Fruit fly (Drosophila melanogaster) whole organism, embryonic: ENCODE data around the gene CG12948.
A peak's percentile ranks its signal among the peaks of the same experiment; 100 is the strongest.

Experiments
- Asciz ChIP-seq: fragments of 200-800 bp; sonication (Bioruptor generic); optimal IDR thresholded peaks from 2 replicates; lab custom pipeline; 2017; ENCODE audit warnings: missing biosample characterization, mild to moderate bottlenecking, missing genetic modification characterization, missing genetic modification reagents
- Bgb ChIP-seq: fragments of 200-800 bp; sonication (Bioruptor generic); IDR thresholded peaks from 2 replicates; pipeline ENCODE4 v1.3.6; 2022; ENCODE audit warnings: missing biosample characterization, missing genetic modification characterization; ENCODE audit not compliant: partially characterized antibody
- CG10321 ChIP-seq: fragments of 200-800 bp; sonication (Bioruptor generic); IDR thresholded peaks from 2 replicates; pipeline ENCODE4 v1.3.6; 2022; ENCODE audit warnings: missing biosample characterization, missing genetic modification characterization
- CG11247 ChIP-seq: fragments of 200-800 bp; sonication (Bioruptor generic); IDR thresholded peaks from 2 replicates; pipeline ENCODE4 v1.3.6; 2022; ENCODE audit warnings: missing biosample characterization, missing genetic modification characterization
- CG12942 ChIP-seq: fragments of 200-800 bp; sonication (Bioruptor generic); optimal IDR thresholded peaks from 3 replicates; lab custom pipeline; 2016; ENCODE audit warnings: missing biosample characterization, missing genetic modification characterization
- CG14667 ChIP-seq: fragments of 200-800 bp; sonication (Bioruptor generic); IDR thresholded peaks from 2 replicates; pipeline ENCODE4 v1.3.6; 2022; ENCODE audit warnings: missing biosample characterization, missing genetic modification characterization
- CG16813 ChIP-seq: fragments of 200-800 bp; sonication (Bioruptor generic); IDR thresholded peaks from 3 replicates; pipeline ENCODE4 v1.3.6; 2022; ENCODE audit warnings: missing biosample characterization, missing genetic modification characterization; ENCODE audit not compliant: partially characterized antibody
- CG16863 ChIP-seq: fragments of 200-800 bp; sonication (Bioruptor generic); optimal IDR thresholded peaks from 3 replicates; lab custom pipeline; 2016; ENCODE audit warnings: missing biosample characterization, missing genetic modification characterization
- CG1792 ChIP-seq: fragments of 200-800 bp; sonication (Bioruptor generic); optimal IDR thresholded peaks from 2 replicates; lab custom pipeline; 2016; ENCODE audit warnings: missing biosample characterization, missing genetic modification characterization
- CG18262 ChIP-seq: fragments of 200-800 bp; optimal IDR thresholded peaks from 3 replicates; lab custom pipeline; 2019; ENCODE audit warnings: missing biosample characterization, mild to moderate bottlenecking, missing genetic modification characterization, moderate library complexity
- CG18599 ChIP-seq: fragments of 200-800 bp; sonication (Bioruptor generic); optimal IDR thresholded peaks from 3 replicates; lab custom pipeline; 2017; ENCODE audit warnings: missing biosample characterization, missing genetic modification characterization, mild to moderate bottlenecking, moderate library complexity, missing genetic modification reagents
- CG2120 ChIP-seq: fragments of 200-800 bp; sonication (Bioruptor generic); optimal IDR thresholded peaks from 3 replicates; lab custom pipeline; 2016; ENCODE audit warnings: missing biosample characterization, missing genetic modification characterization
- CG2129 ChIP-seq: fragments of 200-800 bp; sonication (Bioruptor generic); IDR thresholded peaks from 2 replicates; pipeline ENCODE4 v1.3.6; 2022; ENCODE audit warnings: missing biosample characterization, missing genetic modification characterization; ENCODE audit not compliant: partially characterized antibody
- CG2678 ChIP-seq: fragments of 200-800 bp; sonication (Bioruptor generic); optimal IDR thresholded peaks from 3 replicates; lab custom pipeline; 2019; ENCODE audit warnings: missing biosample characterization, mild to moderate bottlenecking, missing genetic modification characterization, moderate library complexity
- CG2889 ChIP-seq: fragments of 200-800 bp; sonication (Bioruptor generic); IDR thresholded peaks from 3 replicates; pipeline ENCODE4 v1.3.6; 2022; ENCODE audit warnings: missing biosample characterization, missing genetic modification characterization
- CG32772 ChIP-seq: fragments of 200-800 bp; sonication (Bioruptor generic); IDR thresholded peaks from 2 replicates; pipeline ENCODE4 v1.3.6; 2022; ENCODE audit warnings: missing biosample characterization, missing genetic modification characterization
- CG3407 ChIP-seq: fragments of 200-800 bp; sonication (Bioruptor generic); optimal IDR thresholded peaks from 2 replicates; lab custom pipeline; 2018; ENCODE audit warnings: missing biosample characterization, mild to moderate bottlenecking, missing genetic modification characterization
- CG3847 ChIP-seq: fragments of 200-800 bp; sonication (Bioruptor generic); IDR thresholded peaks from 2 replicates; pipeline ENCODE4 v1.3.6; 2022; ENCODE audit warnings: missing biosample characterization, missing genetic modification characterization
- CG4360 ChIP-seq: fragments of 200-800 bp; sonication (Bioruptor generic); IDR thresholded peaks from 2 replicates; pipeline ENCODE4 v1.3.6; 2022; ENCODE audit warnings: missing biosample characterization, missing genetic modification characterization
- CG6813 ChIP-seq: fragments of 200-800 bp; sonication (Bioruptor generic); optimal IDR thresholded peaks from 2 replicates; lab custom pipeline; 2017; ENCODE audit warnings: missing biosample characterization, missing genetic modification characterization, mild to moderate bottlenecking, moderate library complexity, missing genetic modification reagents
- CG7357 ChIP-seq: fragments of 200-800 bp; sonication (Bioruptor generic); IDR thresholded peaks from 3 replicates; pipeline ENCODE4 v1.3.6; 2022; ENCODE audit warnings: missing biosample characterization, missing genetic modification characterization
- CG9437 ChIP-seq: fragments of 200-800 bp; sonication (Bioruptor generic); optimal IDR thresholded peaks from 2 replicates; lab custom pipeline; 2018; ENCODE audit warnings: missing biosample characterization, mild to moderate bottlenecking, missing genetic modification characterization
- CkIIα-i1 ChIP-seq: fragments of 200-800 bp; sonication (Bioruptor generic); IDR thresholded peaks from 2 replicates; pipeline ENCODE4 v1.3.6; 2022; ENCODE audit warnings: missing biosample characterization, missing genetic modification characterization
- ERR ChIP-seq: fragments of 200-800 bp; sonication (Bioruptor generic); optimal IDR thresholded peaks from 2 replicates; lab custom pipeline; 2016; ENCODE audit warnings: missing biosample characterization, missing genetic modification characterization
- Gsc ChIP-seq: fragments of 200-800 bp; sonication (Bioruptor generic); IDR thresholded peaks from 2 replicates; pipeline ENCODE4 v1.3.6; 2022; ENCODE audit warnings: missing biosample characterization, missing genetic modification characterization
- HmgD ChIP-seq: fragments of 200-800 bp; sonication (Bioruptor generic); optimal IDR thresholded peaks from 3 replicates; lab custom pipeline; 2016; ENCODE audit warnings: missing biosample characterization, missing genetic modification characterization
- Hr3 ChIP-seq: fragments of 200-800 bp; sonication (Bioruptor generic); optimal IDR thresholded peaks from 3 replicates; lab custom pipeline; 2016; ENCODE audit warnings: missing biosample characterization, missing genetic modification characterization
- Kr ChIP-seq: fragments of 200-800 bp; sonication (Bioruptor generic); optimal IDR thresholded peaks from 2 replicates; lab custom pipeline; 2017; ENCODE audit warnings: missing biosample characterization, mild to moderate bottlenecking, missing genetic modification characterization
- Opbp ChIP-seq: fragments of 200-800 bp; sonication (Bioruptor generic); IDR thresholded peaks from 3 replicates; pipeline ENCODE4 v1.3.6; 2022; ENCODE audit warnings: missing biosample characterization, missing genetic modification characterization; ENCODE audit not compliant: partially characterized antibody
- Side ChIP-seq: fragments of 200-800 bp; sonication (Bioruptor generic); optimal IDR thresholded peaks from 2 replicates; lab custom pipeline; 2016; ENCODE audit warnings: missing biosample characterization, missing genetic modification characterization
- Ssrp ChIP-seq: fragments of 200-800 bp; sonication (Bioruptor generic); optimal IDR thresholded peaks from 2 replicates; lab custom pipeline; 2018; ENCODE audit warnings: missing biosample characterization, mild to moderate bottlenecking, missing genetic modification characterization, moderate library complexity
- Xrp1 ChIP-seq: fragments of 200-800 bp; sonication (Bioruptor generic); IDR thresholded peaks from 2 replicates; pipeline ENCODE4 v1.3.6; 2022; ENCODE audit warnings: missing biosample characterization, missing genetic modification characterization
- ci ChIP-seq: fragments of 200-800 bp; sonication (Bioruptor generic); IDR thresholded peaks from 3 replicates; pipeline ENCODE4 v1.3.6; 2022; ENCODE audit warnings: missing biosample characterization, missing genetic modification characterization
- crc ChIP-seq: fragments of 200-800 bp; sonication (Bioruptor generic); optimal IDR thresholded peaks from 2 replicates; lab custom pipeline; 2016; ENCODE audit warnings: missing biosample characterization, missing genetic modification characterization
- eve ChIP-seq, 2 experiments: fragments of >200 bp; optimal IDR thresholded peaks; 2 replicates each; lab custom pipeline; 2017; ENCODE audit warnings: missing biosample characterization in 2 of 2, missing genetic modification characterization in 2 of 2
- grn ChIP-seq: fragments of 200-800 bp; sonication (Bioruptor generic); optimal IDR thresholded peaks from 3 replicates; lab custom pipeline; 2017; ENCODE audit warnings: missing biosample characterization, missing genetic modification characterization
- gt ChIP-seq: fragments of 200-800 bp; sonication (Bioruptor generic); IDR thresholded peaks from 2 replicates; pipeline ENCODE4 v1.3.6; 2022; ENCODE audit warnings: missing biosample characterization, missing genetic modification characterization
- jing ChIP-seq: fragments of 200-800 bp; sonication (Bioruptor generic); optimal IDR thresholded peaks from 2 replicates; lab custom pipeline; 2018; ENCODE audit warnings: missing biosample characterization, mild to moderate bottlenecking, missing genetic modification characterization
- jumu ChIP-seq: fragments of 200-800 bp; sonication (Bioruptor generic); optimal IDR thresholded peaks from 3 replicates; lab custom pipeline; 2016; ENCODE audit warnings: missing biosample characterization, missing genetic modification characterization
- mirr ChIP-seq: fragments of 200-800 bp; sonication (Bioruptor generic); optimal IDR thresholded peaks from 3 replicates; lab custom pipeline; 2018; ENCODE audit warnings: missing biosample characterization, mild to moderate bottlenecking, missing genetic modification characterization
- pho ChIP-seq: fragments of 200-800 bp; sonication (Bioruptor generic); optimal IDR thresholded peaks from 2 replicates; lab custom pipeline; 2016; ENCODE audit warnings: missing biosample characterization, missing genetic modification characterization
- pzg ChIP-seq: fragments of 200-800 bp; sonication (Bioruptor generic); optimal IDR thresholded peaks from 3 replicates; lab custom pipeline; 2018; ENCODE audit warnings: missing biosample characterization, mild to moderate bottlenecking, missing genetic modification characterization, moderate library complexity
- shn ChIP-seq: fragments of 200-800 bp; sonication (Bioruptor generic); optimal IDR thresholded peaks from 3 replicates; lab custom pipeline; 2016; ENCODE audit warnings: missing biosample characterization, missing genetic modification characterization
- sr ChIP-seq: fragments of 200-800 bp; sonication (Bioruptor generic); IDR thresholded peaks from 3 replicates; pipeline ENCODE4 v1.3.6; 2022; ENCODE audit warnings: missing biosample characterization, missing genetic modification characterization
- tna ChIP-seq: fragments of 200-800 bp; sonication (Bioruptor generic); IDR thresholded peaks from 2 replicates; pipeline ENCODE4 v1.3.6; 2022; ENCODE audit warnings: missing biosample characterization, missing genetic modification characterization; ENCODE audit not compliant: partially characterized antibody
- usp ChIP-seq: fragments of >200 bp; optimal IDR thresholded peaks from 2 replicates; lab custom pipeline; 2017; ENCODE audit warnings: missing biosample characterization, missing genetic modification characterization
- vnd ChIP-seq: fragments of 200-800 bp; sonication (Bioruptor generic); IDR thresholded peaks from 3 replicates; pipeline ENCODE4 v1.3.6; 2022; ENCODE audit warnings: missing biosample characterization, missing genetic modification characterization; ENCODE audit not compliant: partially characterized antibody
- zen2 ChIP-seq: fragments of 200-800 bp; sonication (Bioruptor generic); IDR thresholded peaks from 3 replicates; pipeline ENCODE4 v1.3.6; 2022; ENCODE audit warnings: missing biosample characterization, missing genetic modification characterization; ENCODE audit not compliant: partially characterized antibody

Gene CG12948

dm6 chr3R:9767620-9768592 is 20.4 kb upstream of the CG12948 start, which contains the start of gene Naa80 (continued):
- TF ChIP-seq pho (GFP tag; lab: Kevin White, UChicago) (peak; percentile 76), shn (GFP tag; lab: Kevin White, UChicago) (peak; percentile 67), CG3847 (GFP tag; lab: Robert Waterston, UW) (peak; percentile 94), Hr3 (GFP tag; lab: Kevin White, UChicago) (peak; percentile 54), ERR (GFP tag; lab: Kevin White, UChicago) (peak; percentile 82), CG9437 (GFP tag; lab: Kevin White, UChicago) (no peak), CG16813 (GFP tag; lab: Robert Waterston, UW) (peak; percentile 46; the same call in 1 of the 3 replicates), Kr (GFP tag; lab: Kevin White, UChicago) (no peak), CG2889 (GFP tag; lab: Robert Waterston, UW) (0 out of 3 replicates have a peak, but pooled peaks have one; percentile 10), eve (GFP tag; optimal IDR thresholded peaks at IDR 0.05; lab: Kevin White, UChicago) (no peak), tna (GFP tag; lab: Robert Waterston, UW) (peak; percentile 48; the same call in 1 of the 2 replicates), Gsc (GFP tag; lab: Robert Waterston, UW) (no peak), CG2120 (GFP tag; lab: Kevin White, UChicago) (peak; percentile 89), HmgD (peak; percentile 85), CG14667 (GFP tag; lab: Robert Waterston, UW) (no peak; the same call in 1 of the 2 replicates), CG7357 (GFP tag; lab: Robert Waterston, UW) (no peak), usp (no peak), CG1792 (GFP tag; lab: Kevin White, UChicago) (peak; percentile 25), grn (GFP tag; lab: Kevin White, UChicago) (peak; percentile 10), CkIIα-i1 (GFP tag; lab: Robert Waterston, UW) (no peak), crc (GFP tag; lab: Kevin White, UChicago) (peak; percentile 22), zen2 (no peak), mirr (GFP tag; lab: Kevin White, UChicago) (peak; percentile 28), CG32772 (peak; percentile 24; the same call in 1 of the 2 replicates), Xrp1 (GFP tag; lab: Robert Waterston, UW) (peak; percentile 59; the same call in 1 of the 2 replicates), CG16863 (GFP tag; lab: Kevin White, UChicago) (peak; percentile 27), sr (GFP tag; lab: Robert Waterston, UW) (no peak), Ssrp (tag; lab: Kevin White, UChicago) (peak; percentile 12), jing (GFP tag; lab: Kevin White, UChicago) (no peak), CG2129 (GFP tag; lab: Robert Waterston, UW) (no peak), CG11247 (GFP tag; lab: Robert Waterston, UW) (peak; percentile 79), gt (GFP tag; lab: Robert Waterston, UW) (no peak), Side (peak; percentile 83), CG18262 (tag; lab: Kevin White, UChicago) (peak; percentile 11), CG12942 (GFP tag; lab: Kevin White, UChicago) (peak; percentile 69), jumu (peak; percentile 89), Bgb (GFP tag; lab: Robert Waterston, UW) (peak; percentile 66), CG2678 (tag; lab: Kevin White, UChicago) (no peak), Opbp (GFP tag; lab: Robert Waterston, UW) (peak; percentile 59), CG4360 (GFP tag; lab: Robert Waterston, UW) (0 out of 2 replicates have a peak, but pooled peaks have one; percentile 11), CG10321 (GFP tag; lab: Robert Waterston, UW) (peak; percentile 11; the same call in 1 of the 2 replicates), CG18599 (peak; percentile 74), ci (GFP tag; lab: Robert Waterston, UW) (peak; percentile 85), CG3407 (no peak), CG6813 (GFP tag; lab: Kevin White, UChicago) (no peak), pzg (GFP tag; lab: Kevin White, UChicago) (peak; percentile 94), vnd (no peak), Asciz (no peak)
